Fruit fly (Drosophila melanogaster): ENCODE results near the gene CG43394.

Gene CG43394

dm6 chr2L:8162307-8163024 lies 16.9 kb downstream of the CG43394 start, which contains the start of gene Acbp1 (continued):
- TF ChIP-seq CG14014 (GFP tag; IDR thresholded peaks at IDR 0.05) (peak; percentile 93), wek (GFP tag; optimal IDR thresholded peaks at IDR 0.05) (peak; percentile 91), hbn (GFP tag; IDR thresholded peaks at IDR 0.05; ENCODE audit: partially characterized antibody) (peak; percentile 62), CG7987 (GFP tag; optimal IDR thresholded peaks at IDR 0.05) (peak; percentile 93), CG33213 (GFP tag; optimal IDR thresholded peaks at IDR 0.05) (peak; percentile 95), crc (GFP tag; optimal IDR thresholded peaks at IDR 0.05) (peak; percentile 91), CG14860 (GFP tag; IDR thresholded peaks at IDR 0.05; ENCODE audit: partially characterized antibody) (peak; percentile 74), ems (GFP tag; optimal IDR thresholded peaks at IDR 0.05) (peak; percentile 90), CG2875 (GFP tag; optimal IDR thresholded peaks at IDR 0.05) (peak; percentile 94), HLHmδ (GFP tag; optimal IDR thresholded peaks at IDR 0.05) (no peak), CG30403 (GFP tag; optimal IDR thresholded peaks at IDR 0.05) (peak; percentile 97), Nf-YB (GFP tag; optimal IDR thresholded peaks at IDR 0.05) (peak; percentile 90), mld (GFP tag; IDR thresholded peaks at IDR 0.05; ENCODE audit: partially characterized antibody) (peak; percentile 81; the same call in 2 of the 3 replicates), CG3847 (GFP tag; IDR thresholded peaks at IDR 0.05) (peak; percentile 95), NC2α (GFP tag; optimal IDR thresholded peaks at IDR 0.05) (peak; percentile 87), btn (GFP tag; optimal IDR thresholded peaks at IDR 0.05) (peak; percentile 86), Hsf (GFP tag; optimal IDR thresholded peaks at IDR 0.05) (peak; percentile 95), CG17385 (GFP tag; optimal IDR thresholded peaks at IDR 0.05) (peak; percentile 95), phol (tag; optimal IDR thresholded peaks at IDR 0.05) (peak; percentile 96), lilli (GFP tag; optimal IDR thresholded peaks at IDR 0.05) (peak; percentile 97), H2.0 (GFP tag; IDR thresholded peaks at IDR 0.05) (peak; percentile 76), CG6175 (GFP tag; IDR thresholded peaks at IDR 0.05) (peak; percentile 86), CG17802 (tag; optimal IDR thresholded peaks at IDR 0.05) (peak; percentile 75), insv (GFP tag; optimal IDR thresholded peaks at IDR 0.05) (peak in 1 of 2 experiments; percentile 86), tx (GFP tag; optimal IDR thresholded peaks at IDR 0.05) (peak; percentile 97), Bgb (GFP tag; IDR thresholded peaks at IDR 0.05; ENCODE audit: partially characterized antibody) (peak; percentile 83), Drgx (GFP tag; IDR thresholded peaks at IDR 0.05) (peak; percentile 90), Hey (tag; optimal IDR thresholded peaks at IDR 0.05) (peak; percentile 79), CG1233 (GFP tag; optimal IDR thresholded peaks at IDR 0.05) (peak; percentile 97), NFAT (GFP tag; IDR thresholded peaks at IDR 0.05) (peak; percentile 88), NfI (GFP tag; optimal IDR thresholded peaks at IDR 0.05) (peak; percentile 95), ato (GFP tag; IDR thresholded peaks at IDR 0.05; ENCODE audit: partially characterized antibody) (peak; percentile 68), Trl (optimal IDR thresholded peaks at IDR 0.05) (peak; percentile 82 to 93), Trl (GFP tag; optimal IDR thresholded peaks at IDR 0.05) (peak; percentile 97), Rfx (GFP tag; IDR thresholded peaks at IDR 0.05) (peak; percentile 92), grn (GFP tag; optimal IDR thresholded peaks at IDR 0.05) (peak; percentile 67), Six4 (GFP tag; optimal IDR thresholded peaks at IDR 0.05) (peak; percentile 93), pzg (GFP tag; optimal IDR thresholded peaks at IDR 0.05) (peak; percentile 94), CG10543 (GFP tag; optimal IDR thresholded peaks at IDR 0.05) (peak; percentile 99), fu2 (GFP tag; optimal IDR thresholded peaks at IDR 0.05) (peak; percentile 96), CG14710 (tag; optimal IDR thresholded peaks at IDR 0.05) (peak; percentile 98), Dref (GFP tag; IDR thresholded peaks at IDR 0.05) (peak; percentile 88), slbo (GFP tag; IDR thresholded peaks at IDR 0.05) (peak; percentile 94), CG31441 (GFP tag; IDR thresholded peaks at IDR 0.05) (peak; percentile 97), CG15696 (tag; optimal IDR thresholded peaks at IDR 0.05) (peak; percentile 96), E2f1 (GFP tag; IDR thresholded peaks at IDR 0.05) (peak; percentile 83), CG3838 (GFP tag; optimal IDR thresholded peaks at IDR 0.05) (peak; percentile 82), CG1647 (GFP tag; optimal IDR thresholded peaks at IDR 0.05) (peak; percentile 94), CG4328 (GFP tag; optimal IDR thresholded peaks at IDR 0.05) (peak; percentile 98)

All from whole organism, embryonic.